Worm (Caenorhabditis elegans): Measurements from ENCODE around the gene fbxa-14.

DNA sequence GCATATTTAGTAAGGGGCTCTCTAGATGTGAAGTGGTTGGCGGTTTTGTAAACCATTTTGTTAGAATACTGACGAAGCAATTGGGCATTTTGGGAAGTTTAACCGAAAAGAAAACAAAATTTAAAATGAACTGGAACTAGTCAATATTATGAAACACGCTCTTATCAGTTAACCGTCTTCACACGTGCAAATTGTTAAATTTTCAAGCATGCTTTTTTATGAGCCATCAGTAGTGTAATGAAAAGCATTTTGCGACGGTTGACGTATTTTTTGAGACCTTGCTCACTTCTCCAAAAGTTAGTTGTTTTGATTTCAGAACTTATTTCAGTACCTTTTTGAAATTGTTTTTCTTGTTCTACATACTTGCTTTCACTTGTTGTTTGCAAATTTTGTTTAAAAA lies 24.9 kb upstream of the fbxa-14 start, which contains the start of gene fbxa-25:
- TF ChIP-seq pqm-1 (tag; optimal IDR thresholded peaks at IDR 0.05) (peak; percentile 64), zag-1 (tag; optimal IDR thresholded peaks at IDR 0.05) (no peak), dpl-1 (GFP tag; optimal IDR thresholded peaks at IDR 0.05) (no peak), F26F4.8 (GFP tag; conservative IDR thresholded peaks at IDR 0.05) (no peak), unc-62 (GFP tag; optimal IDR thresholded peaks at IDR 0.05 in 1 of 2) (no peak), unc-62 (tag; optimal IDR thresholded peaks at IDR 0.05) (no peak), Y105C5A.15 (GFP tag; IDR thresholded peaks at IDR 0.05) (no peak)
